Fruit fly (Drosophila melanogaster): ENCODE results near the gene CG12483.

The CG12483 gene

dm6 chr3L:123784-124479 is 25.8 kb upstream of the CG12483 start (continued):
- no peak for TF ChIP-seq YL-1 (GFP tag; optimal IDR thresholded peaks at IDR 0.05)
- TF ChIP-seq ac (GFP tag; optimal IDR thresholded peaks at IDR 0.05), result no peak
- TF ChIP-seq ash1 (GFP tag; optimal IDR thresholded peaks at IDR 0.05), result no peak
- no peak for TF ChIP-seq CG14667 (GFP tag; IDR thresholded peaks at IDR 0.05)
- no peak for TF ChIP-seq ham (GFP tag; IDR thresholded peaks at IDR 0.05)
- TF ChIP-seq CG3995 (GFP tag; optimal IDR thresholded peaks at IDR 0.05), result no peak
- TF ChIP-seq CG17568 (GFP tag; optimal IDR thresholded peaks at IDR 0.05), result no peak
- peak in 1 of 2 experiments; percentile 59 for TF ChIP-seq Pdp1 (GFP tag; optimal IDR thresholded peaks at IDR 0.05)
- no peak for TF ChIP-seq CG17328 (GFP tag; IDR thresholded peaks at IDR 0.05)
- TF ChIP-seq nau (GFP tag; optimal IDR thresholded peaks at IDR 0.05), result no peak
- no peak for TF ChIP-seq btn (GFP tag; optimal IDR thresholded peaks at IDR 0.05)
- no peak for TF ChIP-seq schlank (tag; optimal IDR thresholded peaks at IDR 0.05)
- TF ChIP-seq Xrp1 (GFP tag; IDR thresholded peaks at IDR 0.05), result no peak
- no peak for TF ChIP-seq CG9797 (GFP tag; optimal IDR thresholded peaks at IDR 0.05)
- TF ChIP-seq knrl (GFP tag; IDR thresholded peaks at IDR 0.05; ENCODE audit: partially characterized antibody), result no peak
- TF ChIP-seq CG6272 (GFP tag; IDR thresholded peaks at IDR 0.05), result no peak
- no peak for TF ChIP-seq zfh2 (GFP tag; optimal IDR thresholded peaks at IDR 0.05)
- no peak for TF ChIP-seq CG32772 (GFP tag; IDR thresholded peaks at IDR 0.05)
- no peak for TF ChIP-seq Dp (GFP tag; optimal IDR thresholded peaks at IDR 0.05)
- peak; percentile 19 for TF ChIP-seq cg (GFP tag; optimal IDR thresholded peaks at IDR 0.05)
- TF ChIP-seq CG8359 (GFP tag; optimal IDR thresholded peaks at IDR 0.05; ENCODE audit: borderline replicate concordance), result no peak
- no peak for TF ChIP-seq sc (optimal IDR thresholded peaks at IDR 0.05)
- TF ChIP-seq sc (GFP tag; optimal IDR thresholded peaks at IDR 0.05), result no peak
- TF ChIP-seq Med (GFP tag), result peak; percentile 54
- no peak for TF ChIP-seq lilli (GFP tag; optimal IDR thresholded peaks at IDR 0.05)
- TF ChIP-seq CG13894 (tag; optimal IDR thresholded peaks at IDR 0.05), result peak; percentile 40
- TF ChIP-seq NC2β (GFP tag; optimal IDR thresholded peaks at IDR 0.05), result no peak
- TF ChIP-seq Gug (GFP tag; IDR thresholded peaks at IDR 0.05), result no peak
- TF ChIP-seq Nf-YA (GFP tag; IDR thresholded peaks at IDR 0.05), result no peak
- no peak for TF ChIP-seq Mrtf (GFP tag; IDR thresholded peaks at IDR 0.05)
- no peak for TF ChIP-seq Sox100B (GFP tag; optimal IDR thresholded peaks at IDR 0.05)
- TF ChIP-seq Usf (GFP tag; optimal IDR thresholded peaks at IDR 0.05), result no peak
- no peak for TF ChIP-seq CG7745 (tag; optimal IDR thresholded peaks at IDR 0.05)
- no peak for TF ChIP-seq Rx (GFP tag; IDR thresholded peaks at IDR 0.05)
- peak; percentile 50 for TF ChIP-seq BtbVII (GFP tag; optimal IDR thresholded peaks at IDR 0.05)
- no peak for TF ChIP-seq CG10147 (GFP tag; optimal IDR thresholded peaks at IDR 0.05)
- TF ChIP-seq CG2129 (GFP tag; IDR thresholded peaks at IDR 0.05; ENCODE audit: partially characterized antibody), result no peak
- TF ChIP-seq CHES-1-like (GFP tag; optimal IDR thresholded peaks at IDR 0.05), result no peak
- TF ChIP-seq CG34224 (GFP tag; IDR thresholded peaks at IDR 0.05; ENCODE audit: partially characterized antibody), result no peak
- TF ChIP-seq ttk (GFP tag; IDR thresholded peaks at IDR 0.05), result no peak
- TF ChIP-seq Hand (GFP tag; optimal IDR thresholded peaks at IDR 0.05), result no peak
- TF ChIP-seq CG43689 (GFP tag; IDR thresholded peaks at IDR 0.05), result no peak
- TF ChIP-seq Stat92E (GFP tag; optimal IDR thresholded peaks at IDR 0.05), result no peak
- TF ChIP-seq CG15073 (GFP tag; optimal IDR thresholded peaks at IDR 0.05), result no peak
- no peak for TF ChIP-seq crol (GFP tag; IDR thresholded peaks at IDR 0.05)
- TF ChIP-seq CG4360 (GFP tag; IDR thresholded peaks at IDR 0.05), result no peak
- TF ChIP-seq CG18619 (GFP tag; optimal IDR thresholded peaks at IDR 0.05), result no peak
- TF ChIP-seq nmo (GFP tag; optimal IDR thresholded peaks at IDR 0.05), result no peak
- TF ChIP-seq CG6791 (GFP tag; IDR thresholded peaks at IDR 0.05; ENCODE audit: partially characterized antibody), result 0 out of 3 replicates have a peak, but pooled peaks have one; percentile 27

Measured in whole organism, embryonic.